Worm (Caenorhabditis elegans) whole organism, L4 larva: Measurements from ENCODE around the gene C16A11.7.

Experiments
- F26F4.8 ChIP-seq: fragments of 200-800 bp; sonication (Bioruptor generic); conservative IDR thresholded peaks from 2 replicates; pipeline ENCODE4 v1.3.6; 2022; ENCODE audit warnings: missing genetic modification characterization, missing compliant biosample characterization
- F37D6.2 ChIP-seq: sonication (generic microtip); optimal IDR thresholded peaks from 2 replicates; lab custom pipeline; 2016; ENCODE audit warnings: mild to moderate bottlenecking, missing genetic modification characterization, missing compliant biosample characterization
- R02D3.7 ChIP-seq: fragments of 150-350 bp; sonication (generic microtip); optimal IDR thresholded peaks from 3 replicates; lab custom pipeline; 2014; ENCODE audit warnings: missing biosample characterization, missing genetic modification characterization
- Y48G9A.11 ChIP-seq: fragments of 200-800 bp; sonication (Bioruptor generic); IDR thresholded peaks from 2 replicates; pipeline ENCODE4 v1.3.6; 2022; ENCODE audit warnings: missing genetic modification reagents, missing genetic modification characterization, missing compliant biosample characterization
- aha-1 ChIP-seq: fragments of 150-350 bp; peaks from one replicate; lab custom pipeline; 2014; ENCODE audit warnings: missing biosample characterization, missing genetic modification characterization
- ceh-32 ChIP-seq: sonication (generic microtip); optimal IDR thresholded peaks from 2 replicates; lab custom pipeline; 2016; ENCODE audit warnings: mild to moderate bottlenecking, missing genetic modification characterization, missing compliant biosample characterization; ENCODE audit not compliant: poor library complexity
- ctbp-1 ChIP-seq: fragments of 200-800 bp; sonication (Bioruptor generic); IDR thresholded peaks from 2 replicates; pipeline ENCODE4 v1.3.6; 2022; ENCODE audit warnings: missing genetic modification reagents, missing genetic modification characterization, missing compliant biosample characterization
- daf-16 ChIP-seq, 3 experiments: sonication (generic microtip); optimal IDR thresholded peaks; 2 replicates each; lab custom pipeline; 2016 to 2017; ENCODE audit warnings: missing genetic modification characterization in 3 of 3, missing genetic modification reagents in 3 of 3, mild to moderate bottlenecking in 2 of 3, missing compliant biosample characterization in 2 of 3, missing biosample characterization in 1 of 3, moderate library complexity in 1 of 3
- daf-8 ChIP-seq: fragments of 200-800 bp; sonication (Bioruptor generic); IDR thresholded peaks from 2 replicates; pipeline ENCODE4 v1.3.6; 2022; ENCODE audit warnings: missing genetic modification characterization, missing compliant biosample characterization
- dmd-6 ChIP-seq: fragments of 200-800 bp; sonication (Bioruptor generic); IDR thresholded peaks from 2 replicates; pipeline ENCODE4 v1.3.6; 2022; ENCODE audit warnings: missing genetic modification reagents, missing genetic modification characterization, missing compliant biosample characterization
- dmd-8 ChIP-seq: fragments of 200-800 bp; sonication (Bioruptor generic); IDR thresholded peaks from 2 replicates; pipeline ENCODE4 v1.3.6; 2022; ENCODE audit warnings: missing genetic modification characterization, missing compliant biosample characterization
- dmd-9 ChIP-seq: fragments of 200-800 bp; sonication (Bioruptor generic); IDR thresholded peaks from 2 replicates; pipeline ENCODE4 v1.3.6; 2022; ENCODE audit warnings: missing genetic modification reagents, missing genetic modification characterization, missing compliant biosample characterization
- dpl-1 ChIP-seq: fragments of 150-350 bp; optimal IDR thresholded peaks from 2 replicates; lab custom pipeline; 2014; ENCODE audit warnings: missing biosample characterization, missing genetic modification reagents, missing genetic modification characterization
- duxl-1 ChIP-seq: sonication (generic microtip); optimal IDR thresholded peaks from 2 replicates; lab custom pipeline; 2016; ENCODE audit warnings: mild to moderate bottlenecking, missing genetic modification characterization, moderate library complexity, missing compliant biosample characterization; ENCODE audit not compliant: poor library complexity
- dve-1 ChIP-seq: sonication (generic microtip); optimal IDR thresholded peaks from 2 replicates; lab custom pipeline; 2017; ENCODE audit warnings: antibody characterized with exemption, mild to moderate bottlenecking, missing genetic modification characterization, missing compliant biosample characterization; ENCODE audit not compliant: insufficient read depth
- egl-27 ChIP-seq: sonication (generic microtip); optimal IDR thresholded peaks from 3 replicates; lab custom pipeline; 2017; ENCODE audit warnings: missing biosample characterization, missing genetic modification reagents, missing genetic modification characterization
- egl-43 ChIP-seq: fragments of 200-800 bp; sonication (Bioruptor generic); IDR thresholded peaks from 2 replicates; pipeline ENCODE4 v1.3.6; 2022; ENCODE audit warnings: missing genetic modification reagents, missing genetic modification characterization, missing compliant biosample characterization
- fkh-10 ChIP-seq: fragments of 150-350 bp; optimal IDR thresholded peaks from 2 replicates; lab custom pipeline; 2014; ENCODE audit warnings: missing biosample characterization, missing genetic modification reagents, missing genetic modification characterization
- hif-1 ChIP-seq, 2 experiments: sonication (generic microtip); optimal IDR thresholded peaks; 2 replicates each; lab custom pipeline; 2016 to 2017; ENCODE audit warnings: missing compliant biosample characterization in 2 of 2, missing genetic modification characterization in 2 of 2, missing genetic modification reagents in 2 of 2, missing genotype in 2 of 2, mild to moderate bottlenecking in 1 of 2
- hlh-11 ChIP-seq: fragments of 200-800 bp; sonication (Bioruptor generic); optimal IDR thresholded peaks from 2 replicates; lab custom pipeline; 2018; ENCODE audit warnings: mild to moderate bottlenecking, missing genetic modification characterization, missing compliant biosample characterization
- hmg-1.1 ChIP-seq: fragments of 200-800 bp; sonication (Bioruptor generic); IDR thresholded peaks from 2 replicates; pipeline ENCODE4 v1.3.6; 2022; ENCODE audit warnings: missing genetic modification reagents, missing genetic modification characterization, missing compliant biosample characterization
- lin-38 ChIP-seq: fragments of 200-800 bp; sonication (Bioruptor generic); IDR thresholded peaks from 2 replicates; pipeline ENCODE4 v1.3.6; 2022; ENCODE audit warnings: missing genetic modification reagents, missing genetic modification characterization, missing compliant biosample characterization
- lin-39 ChIP-seq: fragments of 150-350 bp; optimal IDR thresholded peaks from 2 replicates; lab custom pipeline; 2014; ENCODE audit warnings: missing biosample characterization, missing genetic modification reagents, missing genetic modification characterization
- lsy-2 ChIP-seq, 2 experiments: fragments of 150-350 bp in 1 of 2; sonication (generic microtip) in 1 of 2; optimal IDR thresholded peaks; 2 replicates each; lab custom pipeline; 2014 to 2017; ENCODE audit warnings: missing biosample characterization in 2 of 2, missing genetic modification characterization in 2 of 2
- madf-5 ChIP-seq, 2 experiments: fragments of 200-800 bp; sonication (Bioruptor generic); IDR thresholded peaks; 2 replicates each; pipeline ENCODE4 v1.3.6; 2022; ENCODE audit warnings: missing compliant biosample characterization in 2 of 2, missing genetic modification characterization in 2 of 2
- mdl-1 ChIP-seq, 2 experiments: fragments of 150-350 bp in 1 of 2; sonication (generic microtip) in 1 of 2; optimal IDR thresholded peaks; 2 replicates each; lab custom pipeline; 2014 to 2017; ENCODE audit warnings: missing biosample characterization in 2 of 2, missing genetic modification characterization in 2 of 2
- mep-1 ChIP-seq: fragments of 150-350 bp; sonication (generic microtip); optimal IDR thresholded peaks from 3 replicates; lab custom pipeline; 2014; ENCODE audit warnings: missing biosample characterization, missing genetic modification characterization
- mes-2 ChIP-seq: sonication (generic microtip); optimal IDR thresholded peaks from 2 replicates; lab custom pipeline; 2016; ENCODE audit warnings: missing genotype, mild to moderate bottlenecking, missing genetic modification characterization, missing compliant biosample characterization; ENCODE audit not compliant: poor library complexity, severe bottlenecking
- nhr-102 ChIP-seq: sonication (generic microtip); optimal IDR thresholded peaks from 2 replicates; lab custom pipeline; 2016; ENCODE audit warnings: mild to moderate bottlenecking, missing genetic modification characterization, moderate library complexity, missing compliant biosample characterization
- nhr-11 ChIP-seq: fragments of 150-350 bp; optimal IDR thresholded peaks from 2 replicates; lab custom pipeline; 2014; ENCODE audit warnings: missing biosample characterization, missing genetic modification characterization
- nhr-28 ChIP-seq: fragments of 150-350 bp; optimal IDR thresholded peaks from 2 replicates; lab custom pipeline; 2014; ENCODE audit warnings: missing biosample characterization, missing genetic modification characterization
- nhr-41 ChIP-seq: fragments of 200-800 bp; sonication (Bioruptor generic); IDR thresholded peaks from 2 replicates; pipeline ENCODE4 v1.3.6; 2022; ENCODE audit warnings: missing genetic modification reagents, missing genetic modification characterization, missing compliant biosample characterization
- nhr-6 ChIP-seq: fragments of 150-350 bp; optimal IDR thresholded peaks from 2 replicates; lab custom pipeline; 2014; ENCODE audit warnings: missing biosample characterization, missing genetic modification characterization
- pha-4 ChIP-seq, 2 experiments: fragments of 150-350 bp in 1 of 2; fragments of 200-800 bp in 1 of 2; sonication (Bioruptor generic) in 1 of 2; IDR thresholded peaks in 1 of 2; optimal IDR thresholded peaks in 1 of 2; 2 replicates each; pipeline versions ENCODE4 v1.3.6 to Lab custom; 2014 to 2022; ENCODE audit warnings: missing genetic modification characterization in 2 of 2, missing genetic modification reagents in 2 of 2, missing biosample characterization in 1 of 2, missing compliant biosample characterization in 1 of 2
- rbr-2 ChIP-seq: sonication (generic microtip); optimal IDR thresholded peaks from 2 replicates; lab custom pipeline; 2016; ENCODE audit warnings: missing genotype, missing genetic modification characterization, missing compliant biosample characterization
- saeg-2 ChIP-seq: fragments of 200-800 bp; sonication (Bioruptor generic); IDR thresholded peaks from 2 replicates; pipeline ENCODE4 v1.3.6; 2022; ENCODE audit warnings: missing genetic modification reagents, missing genetic modification characterization, missing compliant biosample characterization
- sdz-12 ChIP-seq: fragments of 200-800 bp; sonication (Bioruptor generic); optimal IDR thresholded peaks from 2 replicates; lab custom pipeline; 2018; ENCODE audit warnings: mild to moderate bottlenecking, missing genetic modification characterization, missing compliant biosample characterization
- snpc-1.2 ChIP-seq: fragments of 200-800 bp; sonication (Bioruptor generic); IDR thresholded peaks from 2 replicates; pipeline ENCODE4 v1.3.6; 2022; ENCODE audit warnings: missing genetic modification reagents, missing genetic modification characterization, missing compliant biosample characterization
- unc-130 ChIP-seq: sonication (generic microtip); optimal IDR thresholded peaks from 2 replicates; lab custom pipeline; 2016; ENCODE audit warnings: missing genetic modification reagents, missing genetic modification characterization, missing compliant biosample characterization
- unc-62 ChIP-seq, 3 experiments: fragments of 150-350 bp in 1 of 3; sonication (generic microtip); optimal IDR thresholded peaks in 2 of 3; peaks in 1 of 3; 1 replicate in 1 of 3; 2 replicates in 2 of 3; lab custom pipeline; 2014 to 2017; ENCODE audit warnings: missing biosample characterization in 3 of 3, missing genetic modification characterization in 3 of 3, missing genetic modification reagents in 3 of 3, missing genotype in 1 of 3

C16A11.7 gene

DNA sequence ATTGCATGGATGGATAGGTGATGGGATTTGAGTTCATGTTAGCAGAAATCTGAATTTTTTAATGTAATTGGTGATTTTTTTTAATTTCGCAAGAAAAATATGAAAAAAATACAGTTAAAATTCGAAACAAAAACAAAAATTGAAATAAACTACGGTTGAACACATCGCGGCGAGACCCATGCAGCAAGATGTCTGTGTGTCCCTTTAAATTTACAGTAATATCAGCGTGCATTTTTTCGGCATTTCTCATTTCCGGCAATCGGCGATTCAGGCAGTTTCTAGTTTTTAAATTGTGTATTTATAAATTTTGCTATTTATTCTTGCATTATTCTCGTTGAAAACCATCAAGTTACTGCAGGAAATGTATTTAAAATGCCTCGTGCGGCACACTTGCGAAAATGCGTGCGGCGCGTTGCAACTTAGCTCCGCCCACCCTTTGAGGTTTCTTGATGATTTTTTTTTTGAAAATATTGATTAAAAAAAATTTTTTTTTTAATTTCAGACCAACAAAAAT, 19.0 kb downstream of the C16A11.7 start, which contains the start of the genes fbxc-44 and C16A11.2:
fbxc-44 (minus strand) TSS at position 51 of the 514 bp plus-strand sequence.
C16A11.2 (plus strand) TSS at position 503 of the 514 bp plus-strand sequence.
- no peak for TF ChIP-seq madf-5 (GFP tag; IDR thresholded peaks at IDR 0.05; lab: Robert Waterston, UW)
- no peak for TF ChIP-seq lin-39 (tag; lab: Kevin White, UChicago)
- TF ChIP-seq fkh-10 (GFP tag; lab: Kevin White, UChicago) = no peak
- no peak for TF ChIP-seq nhr-102 (tag; lab: Kevin White, UChicago)
- TF ChIP-seq daf-16 (GFP tag; optimal IDR thresholded peaks at IDR 0.05; lab: Kevin White, UChicago) = peak in 1 of 2 experiments; percentile 3
- peak; percentile 32 for TF ChIP-seq daf-16 (tag; optimal IDR thresholded peaks at IDR 0.05; lab: Kevin White, UChicago)
- TF ChIP-seq sdz-12 (GFP tag; lab: Kevin White, UChicago) = no peak
- no peak for TF ChIP-seq duxl-1 (tag; lab: Kevin White, UChicago)
- peak in 1 of 2 experiments; percentile 15 for TF ChIP-seq hif-1 (tag; optimal IDR thresholded peaks at IDR 0.05; lab: Kevin White, UChicago)
- TF ChIP-seq ceh-32 = no peak
- no peak for TF ChIP-seq R02D3.7 (tag; lab: Kevin White, UChicago)
- TF ChIP-seq rbr-2 = peak; percentile 20
- TF ChIP-seq egl-27 (tag; lab: Kevin White, UChicago) = no peak
- TF ChIP-seq dmd-8 (GFP tag; lab: Robert Waterston, UW) = no peak
- no peak for TF ChIP-seq dmd-9
- TF ChIP-seq pha-4 (GFP tag; IDR thresholded peaks at IDR 0.05; lab: Robert Waterston, UW) = peak; percentile 29; the same call in 1 of the 2 replicates
- TF ChIP-seq pha-4 (tag; optimal IDR thresholded peaks at IDR 0.05; lab: Kevin White, UChicago) = no peak
- no peak for TF ChIP-seq saeg-2
- TF ChIP-seq nhr-41 (GFP tag; lab: Robert Waterston, UW) = no peak
- peak; percentile 59 for TF ChIP-seq hmg-1.1 (GFP tag; lab: Robert Waterston, UW)
- no peak for TF ChIP-seq dmd-6 (GFP tag; lab: Robert Waterston, UW)
- TF ChIP-seq daf-8 (GFP tag; lab: Robert Waterston, UW) = no peak
- TF ChIP-seq mep-1 (tag; lab: Kevin White, UChicago) = peak; percentile 39
- peak; percentile 90 for TF ChIP-seq mes-2 (tag; lab: Kevin White, UChicago)
- 0 out of 2 replicates have a peak, but pooled peaks have one; percentile 14 for TF ChIP-seq Y48G9A.11
- TF ChIP-seq mdl-1 (tag; optimal IDR thresholded peaks at IDR 0.05; lab: Kevin White, UChicago) = no peak
- peak; percentile 72 for TF ChIP-seq unc-130 (GFP tag; lab: Kevin White, UChicago)
- TF ChIP-seq hlh-11 = no peak
- no peak for TF ChIP-seq nhr-28
- TF ChIP-seq unc-62 (GFP tag; optimal IDR thresholded peaks at IDR 0.05 in 1 of 2; lab: Kevin White, UChicago) = no peak
- TF ChIP-seq unc-62 (tag; optimal IDR thresholded peaks at IDR 0.05; lab: Kevin White, UChicago) = no peak
- TF ChIP-seq nhr-11 (tag; lab: Kevin White, UChicago) = no peak
- no peak for TF ChIP-seq F37D6.2
- TF ChIP-seq nhr-6 (tag; lab: Kevin White, UChicago) = no peak
- TF ChIP-seq lin-38 = peak; percentile 64
- TF ChIP-seq aha-1 = peak; percentile 70
- 0 out of 2 replicates have a peak, but pooled peaks have one; percentile 22 for TF ChIP-seq snpc-1.2 (GFP tag; lab: Robert Waterston, UW)
- TF ChIP-seq egl-43 (GFP tag; lab: Robert Waterston, UW) = no peak
- no peak for TF ChIP-seq dve-1 (tag; lab: Kevin White, UChicago)
- TF ChIP-seq ctbp-1 (GFP tag; lab: Robert Waterston, UW) = no peak
- no peak for TF ChIP-seq F26F4.8 (GFP tag; lab: Robert Waterston, UW)
- peak; percentile 0 for TF ChIP-seq dpl-1 (GFP tag; lab: Kevin White, UChicago)
- TF ChIP-seq lsy-2 (tag; optimal IDR thresholded peaks at IDR 0.05; lab: Kevin White, UChicago) = peak in 1 of 2 experiments; percentile 62
